Fruit fly (Drosophila melanogaster): ENCODE measurements around the gene CG7208.

DNA sequence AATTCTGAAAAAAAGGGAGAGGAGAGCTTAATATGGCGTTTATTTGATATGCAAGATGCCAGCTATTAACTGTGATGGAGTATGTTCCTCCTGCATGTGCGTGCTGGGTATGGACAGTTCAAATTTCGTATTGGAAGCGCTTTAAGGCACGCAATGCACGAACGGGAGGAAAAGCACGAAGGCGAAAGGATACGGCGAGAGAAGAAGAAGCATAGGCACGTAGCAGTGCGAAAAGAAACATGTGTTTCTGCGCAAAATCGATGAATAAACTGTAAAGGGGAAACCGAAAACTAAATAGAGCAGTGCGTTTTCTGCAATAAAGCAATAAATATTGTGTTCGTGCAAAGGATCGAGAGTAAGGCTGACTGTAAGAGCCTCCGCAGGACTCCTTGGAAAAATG lies 30.4 kb upstream of the CG7208 start, which contains the start of gene CG14314:
- TF ChIP-seq Gug (GFP tag; IDR thresholded peaks at IDR 0.05) (no peak), esg (GFP tag; conservative IDR thresholded peaks at IDR 0.05) (no peak)
